Fruit fly (Drosophila melanogaster): Measurements from ENCODE around the gene Mob2.

Mob2 gene

dm6 chr3L:11587720-11588580 lies 25.9 kb upstream of the Mob2 start, which contains the start of gene rt (continued):
- no peak for TF ChIP-seq cg (GFP tag; optimal IDR thresholded peaks at IDR 0.05)
- TF ChIP-seq croc (GFP tag; conservative IDR thresholded peaks at IDR 0.05), result peak; percentile 62
- TF ChIP-seq CG2120 (GFP tag; optimal IDR thresholded peaks at IDR 0.05), result no peak
- TF ChIP-seq hth (optimal IDR thresholded peaks at IDR 0.05), result no peak
- TF ChIP-seq Chrac-16 (GFP tag; optimal IDR thresholded peaks at IDR 0.05), result peak; percentile 41
- TF ChIP-seq bbx (GFP tag; IDR thresholded peaks at IDR 0.05; ENCODE audit: partially characterized antibody), result no peak
- peak; percentile 64 for TF ChIP-seq CG9727 (GFP tag; optimal IDR thresholded peaks at IDR 0.05)
- TF ChIP-seq Ssrp (tag; optimal IDR thresholded peaks at IDR 0.05), result peak; percentile 68
- TF ChIP-seq CG7357 (GFP tag; IDR thresholded peaks at IDR 0.05), result no peak
- peak; percentile 36 for TF ChIP-seq CG18476 (GFP tag; optimal IDR thresholded peaks at IDR 0.05)
- TF ChIP-seq exex (tag; optimal IDR thresholded peaks at IDR 0.05), result no peak
- TF ChIP-seq Scr (GFP tag; IDR thresholded peaks at IDR 0.05; ENCODE audit: partially characterized antibody), result no peak
- TF ChIP-seq D19A (tag; optimal IDR thresholded peaks at IDR 0.05), result peak; percentile 58
- no peak for TF ChIP-seq HLH54F (GFP tag; optimal IDR thresholded peaks at IDR 0.05)
- TF ChIP-seq CG8924 (tag; optimal IDR thresholded peaks at IDR 0.05), result peak; percentile 28
- peak; percentile 14 for TF ChIP-seq CG12071 (GFP tag; optimal IDR thresholded peaks at IDR 0.05)
- no peak for TF ChIP-seq danr (GFP tag; IDR thresholded peaks at IDR 0.05)
- no peak for TF ChIP-seq gt (GFP tag; IDR thresholded peaks at IDR 0.05)
- peak; percentile 66 for TF ChIP-seq CG11504 (tag; optimal IDR thresholded peaks at IDR 0.05)
- TF ChIP-seq CG16813 (GFP tag; IDR thresholded peaks at IDR 0.05; ENCODE audit: partially characterized antibody), result no peak
- TF ChIP-seq Mad (GFP tag; optimal IDR thresholded peaks at IDR 0.05), result peak; percentile 27
- peak; percentile 29 for TF ChIP-seq Meics (GFP tag; optimal IDR thresholded peaks at IDR 0.05)
- no peak for TF ChIP-seq CG7372 (GFP tag; IDR thresholded peaks at IDR 0.05)
- peak; percentile 37 for TF ChIP-seq HHEX (GFP tag; optimal IDR thresholded peaks at IDR 0.05)
- no peak for TF ChIP-seq zen2 (GFP tag; IDR thresholded peaks at IDR 0.05; ENCODE audit: partially characterized antibody)
- peak; percentile 40 for TF ChIP-seq pum (GFP tag; optimal IDR thresholded peaks at IDR 0.05)
- no peak for TF ChIP-seq Aef1 (GFP tag; IDR thresholded peaks at IDR 0.05)
- no peak for TF ChIP-seq CG13894 (tag; optimal IDR thresholded peaks at IDR 0.05)
- TF ChIP-seq Bteb2 (GFP tag; optimal IDR thresholded peaks at IDR 0.05), result no peak
- no peak for TF ChIP-seq HmgD (GFP tag; optimal IDR thresholded peaks at IDR 0.05)
- peak; percentile 4 for TF ChIP-seq CG10654 (GFP tag; optimal IDR thresholded peaks at IDR 0.05)
- no peak for TF ChIP-seq CG7987 (GFP tag; optimal IDR thresholded peaks at IDR 0.05)
- TF ChIP-seq Elba2 (GFP tag; optimal IDR thresholded peaks at IDR 0.05), result no peak
- TF ChIP-seq CG5245 (GFP tag; optimal IDR thresholded peaks at IDR 0.05), result no peak
- no peak for TF ChIP-seq Taf1 (GFP tag; IDR thresholded peaks at IDR 0.05)
- no peak for TF ChIP-seq Neu2 (GFP tag; optimal IDR thresholded peaks at IDR 0.05; ENCODE audit: borderline replicate concordance)
- TF ChIP-seq Nf-YC (tag; optimal IDR thresholded peaks at IDR 0.05), result peak; percentile 21
- TF ChIP-seq Atf6 (GFP tag; IDR thresholded peaks at IDR 0.05), result no peak
- TF ChIP-seq salm (tag; optimal IDR thresholded peaks at IDR 0.05), result peak; percentile 29
- TF ChIP-seq Dp (GFP tag; optimal IDR thresholded peaks at IDR 0.05), result no peak
- no peak for TF ChIP-seq D19B (GFP tag; optimal IDR thresholded peaks at IDR 0.05)
- peak; percentile 12 for TF ChIP-seq gcm2 (GFP tag; optimal IDR thresholded peaks at IDR 0.05)
- TF ChIP-seq Ptx1 (GFP tag; IDR thresholded peaks at IDR 0.05), result no peak; the same call in 1 of the 2 replicates
- no peak for TF ChIP-seq Trl (optimal IDR thresholded peaks at IDR 0.05)
- peak; percentile 39 for TF ChIP-seq Trl (GFP tag; optimal IDR thresholded peaks at IDR 0.05)
- peak in 1 of 2 experiments; percentile 40 for TF ChIP-seq dpn (GFP tag; optimal IDR thresholded peaks at IDR 0.05)
- TF ChIP-seq Dek (tag; optimal IDR thresholded peaks at IDR 0.05), result no peak
- TF ChIP-seq CG12942 (GFP tag; optimal IDR thresholded peaks at IDR 0.05), result no peak
- TF ChIP-seq Pdp1 (GFP tag; optimal IDR thresholded peaks at IDR 0.05), result peak; percentile 1 to 14
- no peak for TF ChIP-seq CG10321 (GFP tag; IDR thresholded peaks at IDR 0.05)

All from whole organism, embryonic.